Fruit fly (Drosophila melanogaster): ENCODE data around the gene CG34256.

- TF ChIP-seq CG8478 (optimal IDR thresholded peaks at IDR 0.05) (no peak), CTCF (optimal IDR thresholded peaks at IDR 0.05) (no peak)
Observed at dm6 chr3L:19014802-19015201, 25.2 kb upstream of the CG34256 start.

All from S2 (cell line).